Worm (Caenorhabditis elegans) whole organism, early embryonic: Measurements from ENCODE around the gene K03B8.8.
A peak's percentile ranks its signal among the peaks of the same experiment; 100 is the strongest.

Experiments used
- B0310.2 ChIP-seq: sonication (generic microtip); optimal IDR thresholded peaks from 2 replicates; lab custom pipeline; 2016; ENCODE audit warnings: mild to moderate bottlenecking, missing genetic modification characterization, missing compliant biosample characterization
- F13C5.2 ChIP-seq: sonication (generic microtip); optimal IDR thresholded peaks from 2 replicates; lab custom pipeline; 2017; ENCODE audit warnings: mild to moderate bottlenecking, missing genetic modification characterization, inconsistent platforms, missing compliant biosample characterization
- aly-1 ChIP-seq: sonication (generic microtip); optimal IDR thresholded peaks from 2 replicates; lab custom pipeline; 2016; ENCODE audit warnings: missing genetic modification characterization, missing compliant biosample characterization
- ama-1 ChIP-seq: fragments of 150-350 bp; optimal IDR thresholded peaks from 2 replicates; lab custom pipeline; 2014
- ceh-13 ChIP-seq: fragments of 200-800 bp; sonication (Bioruptor generic); optimal IDR thresholded peaks from 2 replicates; lab custom pipeline; 2018; ENCODE audit warnings: mild to moderate bottlenecking, missing genetic modification characterization, missing compliant biosample characterization
- ceh-36 ChIP-seq: sonication (generic microtip); optimal IDR thresholded peaks from 2 replicates; lab custom pipeline; 2016; ENCODE audit warnings: missing genetic modification characterization, inconsistent platforms, missing compliant biosample characterization
- ets-7 ChIP-seq: sonication (generic microtip); optimal IDR thresholded peaks from 2 replicates; lab custom pipeline; 2016; ENCODE audit warnings: missing genotype, missing genetic modification characterization, missing compliant biosample characterization
- flt-1 ChIP-seq: fragments of 200-800 bp; sonication (Bioruptor generic); IDR thresholded peaks from 2 replicates; pipeline ENCODE4 v1.3.6; 2022; ENCODE audit warnings: missing genetic modification characterization, missing compliant biosample characterization
- hmbx-1 ChIP-seq: sonication (generic microtip); optimal IDR thresholded peaks from 2 replicates; lab custom pipeline; 2016; ENCODE audit warnings: mild to moderate bottlenecking, missing genetic modification characterization, missing compliant biosample characterization
- hmg-4 ChIP-seq: fragments of 200-800 bp; sonication (Bioruptor generic); optimal IDR thresholded peaks from 2 replicates; lab custom pipeline; 2018; ENCODE audit warnings: mild to moderate bottlenecking, missing genetic modification characterization, missing compliant biosample characterization
- hnd-1 ChIP-seq: sonication (generic microtip); optimal IDR thresholded peaks from 2 replicates; lab custom pipeline; 2016; ENCODE audit warnings: missing genetic modification characterization, missing compliant biosample characterization
- pes-1 ChIP-seq: fragments of 200-800 bp; sonication (Bioruptor generic); IDR thresholded peaks from 2 replicates; pipeline ENCODE4 v1.3.6; 2022; ENCODE audit warnings: missing genetic modification reagents, missing genetic modification characterization, missing compliant biosample characterization
- scrt-1 ChIP-seq: fragments of 200-800 bp; sonication (Bioruptor generic); IDR thresholded peaks from 2 replicates; pipeline ENCODE4 v1.3.6; 2022; ENCODE audit warnings: missing genetic modification characterization, missing compliant biosample characterization
- sea-1 ChIP-seq: fragments of 200-800 bp; sonication (Bioruptor generic); conservative IDR thresholded peaks from 2 replicates; pipeline ENCODE4 v1.3.6; 2022; ENCODE audit warnings: missing genetic modification characterization, missing compliant biosample characterization
- tbx-11 ChIP-seq: fragments of 200-800 bp; sonication (Bioruptor generic); IDR thresholded peaks from 2 replicates; pipeline ENCODE4 v1.3.6; 2022; ENCODE audit warnings: missing genetic modification characterization, missing compliant biosample characterization
- tbx-37 ChIP-seq: fragments of 200-800 bp; sonication (Bioruptor generic); conservative IDR thresholded peaks from 2 replicates; pipeline ENCODE4 v1.3.6; 2022; ENCODE audit warnings: missing genetic modification reagents, missing genetic modification characterization, missing compliant biosample characterization
- tra-4 ChIP-seq: sonication (generic microtip); optimal IDR thresholded peaks from 2 replicates; lab custom pipeline; 2017; ENCODE audit warnings: missing genetic modification characterization, missing compliant biosample characterization

K03B8.8 gene

ce11 chrV:11385060-11385459 lies 25.7 kb downstream of the K03B8.8 start, which contains the start of gene col-154:
Gene col-154 (plus strand): TSS chrV:11385360.
- TF ChIP-seq ama-1 (lab: Kevin White, UChicago) (no peak), ceh-36 (tag; lab: Kevin White, UChicago) (no peak), ets-7 (tag; lab: Kevin White, UChicago) (no peak), scrt-1 (GFP tag; lab: Robert Waterston, UW) (no peak), sea-1 (GFP tag; lab: Robert Waterston, UW) (no peak), flt-1 (GFP tag; lab: Robert Waterston, UW) (no peak), tra-4 (tag; lab: Kevin White, UChicago) (no peak)

DNA sequence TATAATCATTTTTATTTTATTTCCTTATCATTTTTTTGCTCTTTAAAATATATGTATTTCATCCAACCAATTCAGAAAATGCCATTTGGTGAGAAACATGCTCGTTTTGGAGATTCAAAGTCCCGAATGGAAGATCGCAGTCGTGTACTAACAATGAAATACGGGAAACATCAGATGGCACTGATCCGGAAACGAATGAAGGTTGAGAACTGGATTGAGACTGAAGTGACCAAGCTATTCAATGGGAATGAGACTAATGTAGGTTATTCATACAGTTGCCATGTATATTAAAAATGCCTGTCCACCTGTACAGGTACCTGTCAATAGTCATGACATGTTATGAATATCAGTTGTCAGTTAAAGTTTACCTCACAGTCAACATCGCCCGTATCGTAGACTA lies 27.8 kb downstream of the K03B8.8 start, which contains the start of gene F55C10.5:
F55C10.5 (plus strand) TSS at position 74 of the 400 bp plus-strand sequence.
- no peak for TF ChIP-seq tra-4 (tag; lab: Kevin White, UChicago)
- TF ChIP-seq F13C5.2 (tag; lab: Kevin White, UChicago): no peak
- no peak for TF ChIP-seq aly-1
- no peak for TF ChIP-seq B0310.2
- no peak for TF ChIP-seq ceh-13
- TF ChIP-seq sea-1 (GFP tag; lab: Robert Waterston, UW): no peak
- no peak for TF ChIP-seq tbx-11
- no peak for TF ChIP-seq tbx-37
- no peak for TF ChIP-seq ets-7 (tag; lab: Kevin White, UChicago)
- no peak for TF ChIP-seq hmbx-1
- no peak for TF ChIP-seq ceh-36 (tag; lab: Kevin White, UChicago)
- no peak for TF ChIP-seq hmg-4
- no peak for TF ChIP-seq flt-1 (GFP tag; lab: Robert Waterston, UW)
- TF ChIP-seq scrt-1 (GFP tag; lab: Robert Waterston, UW): no peak

DNA sequence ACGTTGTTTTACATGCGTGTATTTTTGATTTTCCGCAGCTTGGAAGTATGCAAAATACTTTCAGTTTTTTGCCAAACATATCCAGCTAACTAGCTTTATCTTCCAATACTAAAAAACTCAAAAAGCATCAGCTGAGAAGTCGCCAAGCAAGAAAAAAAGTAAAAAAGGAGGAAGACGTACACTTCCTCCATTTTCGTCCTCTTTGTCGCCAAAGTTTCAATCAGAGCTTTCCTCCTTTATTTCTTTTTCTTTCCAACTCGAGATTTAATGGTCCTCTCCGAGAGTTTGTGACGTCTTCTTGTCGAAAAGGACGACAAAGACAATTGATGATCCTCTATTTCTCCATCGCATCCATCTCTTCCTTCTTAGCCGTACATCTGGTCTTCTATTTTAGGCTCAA lies 30.2 kb downstream of the K03B8.8 start:
- TF ChIP-seq pes-1: no peak
- TF ChIP-seq hmbx-1: no peak
- TF ChIP-seq ets-7 (tag; lab: Kevin White, UChicago): no peak
- TF ChIP-seq F13C5.2 (tag; lab: Kevin White, UChicago): no peak
- no peak for TF ChIP-seq B0310.2
- TF ChIP-seq scrt-1 (GFP tag; lab: Robert Waterston, UW): no peak
- TF ChIP-seq ama-1 (lab: Kevin White, UChicago): no peak

DNA sequence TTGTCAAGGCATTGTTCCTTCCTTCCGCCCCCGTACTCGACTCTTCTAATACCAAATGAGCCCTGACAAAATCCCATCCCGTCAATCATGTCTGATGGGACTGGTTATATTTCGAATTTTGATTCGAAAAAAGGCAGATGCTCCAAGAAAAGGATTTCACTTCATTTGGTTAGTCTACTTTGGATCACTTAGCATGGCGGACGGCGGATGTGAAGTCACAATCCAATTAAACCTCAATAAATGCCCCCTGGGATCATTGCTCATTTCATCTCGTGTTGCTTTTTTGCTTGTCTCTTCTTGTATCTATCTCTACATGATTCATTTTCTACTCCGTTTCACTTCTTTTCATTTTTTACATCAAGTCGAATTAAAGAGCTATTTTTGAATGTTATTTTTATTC lies 31.5 kb downstream of the K03B8.8 start:
- no peak for TF ChIP-seq ets-7 (tag; lab: Kevin White, UChicago)
- TF ChIP-seq B0310.2: no peak
- TF ChIP-seq tbx-11: no peak
- TF ChIP-seq hmg-4: no peak
- TF ChIP-seq hmbx-1: no peak
- TF ChIP-seq sea-1 (GFP tag; lab: Robert Waterston, UW): no peak
- no peak for TF ChIP-seq ceh-13
- TF ChIP-seq ama-1 (lab: Kevin White, UChicago): no peak
- TF ChIP-seq pes-1: no peak
- no peak for TF ChIP-seq flt-1 (GFP tag; lab: Robert Waterston, UW)
- TF ChIP-seq scrt-1 (GFP tag; lab: Robert Waterston, UW): no peak
- no peak for TF ChIP-seq hnd-1 (tag; lab: Kevin White, UChicago)
- no peak for TF ChIP-seq F13C5.2 (tag; lab: Kevin White, UChicago)
- no peak for TF ChIP-seq tbx-37
- TF ChIP-seq aly-1: no peak
- TF ChIP-seq ceh-36 (tag; lab: Kevin White, UChicago): no peak
- TF ChIP-seq tra-4 (tag; lab: Kevin White, UChicago): no peak

ce11 chrV:11375150-11375792 lies 35.5 kb downstream of the K03B8.8 start, which contains the start of gene cnb-1:
Gene cnb-1 (plus strand): TSS chrV:11375742.
- TF ChIP-seq scrt-1 (GFP tag; lab: Robert Waterston, UW): no peak
- TF ChIP-seq F13C5.2 (tag; lab: Kevin White, UChicago): peak; percentile 13

DNA sequence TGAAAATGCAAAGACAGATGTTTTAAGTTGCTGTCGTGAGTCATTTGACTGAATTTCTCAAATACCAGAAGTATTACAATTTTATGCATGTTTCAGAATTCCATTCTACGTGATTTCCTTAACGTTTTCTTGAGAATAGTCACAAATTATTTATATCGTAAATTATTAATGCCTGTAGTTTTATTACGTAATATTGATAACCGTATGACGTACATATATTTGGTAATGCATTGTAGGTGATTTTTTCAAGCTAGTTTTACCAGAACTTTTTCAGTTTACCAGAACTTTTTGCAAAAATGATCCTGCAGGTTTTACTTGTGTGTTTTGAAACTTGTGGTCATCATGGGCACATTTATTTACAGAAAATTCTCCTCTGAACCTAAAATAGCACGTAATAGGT lies 36.9 kb downstream of the K03B8.8 start:
- TF ChIP-seq F13C5.2 (tag; lab: Kevin White, UChicago): no peak
- TF ChIP-seq scrt-1 (GFP tag; lab: Robert Waterston, UW): no peak
- TF ChIP-seq tbx-37: no peak
- TF ChIP-seq ama-1 (lab: Kevin White, UChicago): no peak
- TF ChIP-seq flt-1 (GFP tag; lab: Robert Waterston, UW): no peak
- no peak for TF ChIP-seq ceh-13

DNA sequence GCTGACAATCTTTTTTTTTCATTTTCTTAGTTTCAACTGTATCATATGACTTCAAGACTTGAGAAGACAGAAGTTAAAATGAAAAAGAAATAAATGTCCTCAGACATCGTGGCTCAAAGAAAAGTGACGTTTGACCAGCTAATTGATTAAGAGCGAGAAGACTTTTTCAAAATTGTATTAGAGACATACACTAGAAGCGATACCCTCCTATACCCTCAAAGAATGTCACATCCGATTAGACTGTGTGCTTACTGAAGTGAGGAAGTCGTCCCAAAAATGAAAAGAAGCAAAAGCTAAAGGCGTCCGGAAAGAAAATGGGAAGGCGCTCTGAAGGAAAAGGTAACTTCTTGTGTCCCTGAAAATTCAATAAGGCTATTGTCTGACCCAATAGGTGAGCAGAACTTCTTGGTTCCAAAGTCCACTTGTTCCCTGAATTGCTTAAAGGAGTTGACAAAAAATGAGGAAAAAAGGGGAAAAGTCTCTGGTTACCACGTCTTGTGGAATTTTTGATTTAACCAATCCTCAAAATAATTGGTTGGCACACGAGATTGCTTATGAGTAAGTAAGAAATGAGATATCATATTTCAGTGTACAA lies 38.4 kb downstream of the K03B8.8 start:
- TF ChIP-seq tbx-37: no peak
- TF ChIP-seq tra-4 (tag; lab: Kevin White, UChicago): no peak
- TF ChIP-seq tbx-11: no peak
- no peak for TF ChIP-seq ama-1 (lab: Kevin White, UChicago)
- TF ChIP-seq ceh-36 (tag; lab: Kevin White, UChicago): no peak
- no peak for TF ChIP-seq F13C5.2 (tag; lab: Kevin White, UChicago)
- TF ChIP-seq sea-1 (GFP tag; lab: Robert Waterston, UW): no peak
- no peak for TF ChIP-seq aly-1
- no peak for TF ChIP-seq hnd-1 (tag; lab: Kevin White, UChicago)
- no peak for TF ChIP-seq hmg-4
- no peak for TF ChIP-seq pes-1
- TF ChIP-seq scrt-1 (GFP tag; lab: Robert Waterston, UW): no peak
- no peak for TF ChIP-seq hmbx-1
- TF ChIP-seq B0310.2: no peak

- TF ChIP-seq sea-1 (GFP tag; lab: Robert Waterston, UW) (no peak), ama-1 (lab: Kevin White, UChicago) (no peak), ceh-36 (tag; lab: Kevin White, UChicago) (no peak)
Observed at ce11 chrV:11366129-11366528, 44.7 kb downstream of the K03B8.8 start, which contains the start of gene dop-5. Gene dop-5 (minus strand): TSS chrV:11366229.
